Fruit fly (Drosophila melanogaster) whole organism, embryonic: ENCODE results near the gene Nup153.

Source experiments
- Aef1 ChIP-seq: fragments of 200-800 bp; sonication (Bioruptor generic); IDR thresholded peaks from 3 replicates; pipeline ENCODE4 v1.3.6; 2022; ENCODE audit warnings: missing biosample characterization, missing genetic modification characterization
- CG11695 ChIP-seq: fragments of 200-800 bp; sonication (Bioruptor generic); IDR thresholded peaks from 3 replicates; pipeline ENCODE4 v1.3.6; 2022; ENCODE audit warnings: missing biosample characterization, missing genetic modification characterization
- CG12299 ChIP-seq: fragments of 200-800 bp; sonication (Bioruptor generic); optimal IDR thresholded peaks from 2 replicates; lab custom pipeline; 2018; ENCODE audit warnings: missing biosample characterization, mild to moderate bottlenecking, missing genetic modification characterization
- CG12942 ChIP-seq: fragments of 200-800 bp; sonication (Bioruptor generic); optimal IDR thresholded peaks from 3 replicates; lab custom pipeline; 2016; ENCODE audit warnings: missing biosample characterization, missing genetic modification characterization
- CG15514 ChIP-seq: fragments of 200-800 bp; sonication (Bioruptor generic); optimal IDR thresholded peaks from 3 replicates; lab custom pipeline; 2017; ENCODE audit warnings: missing biosample characterization, missing genetic modification characterization, mild to moderate bottlenecking, moderate library complexity, missing genetic modification reagents
- CG1603 ChIP-seq: fragments of 200-800 bp; sonication (Bioruptor generic); optimal IDR thresholded peaks from 2 replicates; lab custom pipeline; 2019; ENCODE audit warnings: missing biosample characterization, mild to moderate bottlenecking, missing genetic modification characterization, moderate library complexity
- CG16815 ChIP-seq: fragments of 200-800 bp; sonication (Bioruptor generic); optimal IDR thresholded peaks from 3 replicates; lab custom pipeline; 2017; ENCODE audit warnings: missing biosample characterization, mild to moderate bottlenecking, missing genetic modification characterization
- CG18599 ChIP-seq: fragments of 200-800 bp; sonication (Bioruptor generic); optimal IDR thresholded peaks from 3 replicates; lab custom pipeline; 2017; ENCODE audit warnings: missing biosample characterization, missing genetic modification characterization, mild to moderate bottlenecking, moderate library complexity, missing genetic modification reagents
- CG6813 ChIP-seq: fragments of 200-800 bp; sonication (Bioruptor generic); optimal IDR thresholded peaks from 2 replicates; lab custom pipeline; 2017; ENCODE audit warnings: missing biosample characterization, missing genetic modification characterization, mild to moderate bottlenecking, moderate library complexity, missing genetic modification reagents
- CG8290 ChIP-seq, 3 experiments: fragments of 200-800 bp; sonication (Bioruptor generic); optimal IDR thresholded peaks; 2 replicates each; lab custom pipeline; 2016 to 2019; ENCODE audit warnings: missing biosample characterization in 3 of 3, missing genetic modification characterization in 3 of 3, mild to moderate bottlenecking in 2 of 3, moderate library complexity in 1 of 3
- CTCF ChIP-seq: fragments of 200-800 bp; sonication (Bioruptor generic); optimal IDR thresholded peaks from 2 replicates; lab custom pipeline; 2017; ENCODE audit warnings: missing biosample characterization, mild to moderate bottlenecking, missing genetic modification characterization, moderate library complexity
- D19A ChIP-seq: fragments of 200-800 bp; optimal IDR thresholded peaks from 3 replicates; lab custom pipeline; 2019; ENCODE audit warnings: missing biosample characterization, mild to moderate bottlenecking, missing genetic modification characterization, moderate library complexity
- Dip2 ChIP-seq: fragments of 200-800 bp; sonication (Bioruptor generic); IDR thresholded peaks from 2 replicates; pipeline ENCODE4 v1.3.6; 2022; ENCODE audit warnings: missing biosample characterization, missing genetic modification characterization
- Dll ChIP-seq: fragments of 200-800 bp; sonication (Bioruptor generic); IDR thresholded peaks from 4 replicates; pipeline ENCODE4 v1.3.6; 2022; ENCODE audit warnings: missing biosample characterization, missing genetic modification characterization; ENCODE audit not compliant: partially characterized antibody
- Dref ChIP-seq: fragments of 200-800 bp; sonication (Bioruptor generic); IDR thresholded peaks from 2 replicates; pipeline ENCODE4 v1.3.6; 2022; ENCODE audit warnings: missing biosample characterization, missing genetic modification characterization
- E2f2 ChIP-seq: fragments of 200-800 bp; sonication (Bioruptor generic); IDR thresholded peaks from 2 replicates; pipeline ENCODE4 v1.3.6; 2022; ENCODE audit warnings: missing biosample characterization, missing genetic modification characterization
- Ets65A ChIP-seq: fragments of 200-800 bp; sonication (Bioruptor generic); peaks from one replicate; lab custom pipeline; 2016; ENCODE audit warnings: missing biosample characterization, missing genetic modification characterization
- H2.0 ChIP-seq: fragments of 200-800 bp; sonication (Bioruptor generic); IDR thresholded peaks from 2 replicates; pipeline ENCODE4 v1.3.6; 2022; ENCODE audit warnings: missing biosample characterization, missing genetic modification characterization
- Hand ChIP-seq: fragments of 200-800 bp; sonication (Bioruptor generic); optimal IDR thresholded peaks from 2 replicates; lab custom pipeline; 2017; ENCODE audit warnings: mild to moderate bottlenecking, missing biosample characterization, missing genetic modification reagents, missing genetic modification characterization
- Hr51 ChIP-seq, 2 experiments: fragments of 200-800 bp; sonication (Bioruptor generic); optimal IDR thresholded peaks; 2 replicates in 1 of 2; 3 replicates in 1 of 2; lab custom pipeline; 2016 to 2018; ENCODE audit warnings: missing biosample characterization in 2 of 2, missing genetic modification characterization in 2 of 2, mild to moderate bottlenecking in 1 of 2, moderate library complexity in 1 of 2
- Hsf ChIP-seq: fragments of 200-800 bp; sonication (Bioruptor generic); optimal IDR thresholded peaks from 3 replicates; lab custom pipeline; 2016; ENCODE audit warnings: missing biosample characterization, missing genetic modification characterization
- MTF-1 ChIP-seq: fragments of 200-800 bp; sonication (Bioruptor generic); optimal IDR thresholded peaks from 2 replicates; lab custom pipeline; 2018; ENCODE audit warnings: missing biosample characterization, mild to moderate bottlenecking, missing genetic modification characterization, borderline replicate concordance
- Meics ChIP-seq: fragments of 200-800 bp; sonication (Bioruptor generic); optimal IDR thresholded peaks from 2 replicates; lab custom pipeline; 2017; ENCODE audit warnings: missing biosample characterization, mild to moderate bottlenecking, missing genetic modification characterization
- Nf-YB ChIP-seq: fragments of 200-800 bp; sonication (Bioruptor generic); optimal IDR thresholded peaks from 3 replicates; lab custom pipeline; 2019; ENCODE audit warnings: missing biosample characterization, mild to moderate bottlenecking, missing genetic modification characterization, moderate library complexity
- NfI ChIP-seq: fragments of 200-800 bp; sonication (Bioruptor generic); optimal IDR thresholded peaks from 3 replicates; lab custom pipeline; 2018; ENCODE audit warnings: missing biosample characterization, mild to moderate bottlenecking, missing genetic modification characterization, moderate library complexity
- Scr ChIP-seq: fragments of 200-800 bp; sonication (Bioruptor generic); IDR thresholded peaks from 2 replicates; pipeline ENCODE4 v1.3.6; 2022; ENCODE audit warnings: missing biosample characterization, missing genetic modification characterization; ENCODE audit not compliant: partially characterized antibody
- ac ChIP-seq: fragments of 200-800 bp; sonication (Bioruptor generic); optimal IDR thresholded peaks from 3 replicates; lab custom pipeline; 2017; ENCODE audit warnings: missing biosample characterization, mild to moderate bottlenecking, missing genetic modification characterization
- bab2 ChIP-seq: fragments of 200-800 bp; sonication (Bioruptor generic); optimal IDR thresholded peaks from 2 replicates; lab custom pipeline; 2016; ENCODE audit warnings: missing biosample characterization, missing genetic modification characterization
- bcd ChIP-seq: fragments of 200-800 bp; sonication (Bioruptor generic); optimal IDR thresholded peaks from 2 replicates; lab custom pipeline; 2017; ENCODE audit warnings: missing biosample characterization, mild to moderate bottlenecking, missing genetic modification characterization
- bigmax ChIP-seq: fragments of 200-800 bp; sonication (Bioruptor generic); optimal IDR thresholded peaks from 2 replicates; lab custom pipeline; 2018; ENCODE audit warnings: missing biosample characterization, mild to moderate bottlenecking, missing genetic modification characterization
- bowl ChIP-seq: fragments of 200-800 bp; sonication (Bioruptor generic); IDR thresholded peaks from 2 replicates; pipeline ENCODE4 v1.3.6; 2022; ENCODE audit warnings: missing biosample characterization, missing genetic modification characterization
- cg ChIP-seq: fragments of 200-800 bp; sonication (Bioruptor generic); optimal IDR thresholded peaks from 3 replicates; lab custom pipeline; 2019; ENCODE audit warnings: missing biosample characterization, mild to moderate bottlenecking, missing genetic modification characterization, moderate library complexity
- chm ChIP-seq: fragments of 200-800 bp; sonication (Bioruptor generic); IDR thresholded peaks from 2 replicates; pipeline ENCODE4 v1.3.6; 2022; ENCODE audit warnings: missing biosample characterization, missing genetic modification characterization
- crol ChIP-seq: fragments of 200-800 bp; sonication (Bioruptor generic); IDR thresholded peaks from 2 replicates; pipeline ENCODE4 v1.3.6; 2022; ENCODE audit warnings: missing biosample characterization, missing genetic modification characterization
- crp ChIP-seq, 2 experiments: fragments of 200-800 bp; sonication (Bioruptor generic); optimal IDR thresholded peaks; 2 replicates in 1 of 2; 3 replicates in 1 of 2; lab custom pipeline; 2017; ENCODE audit warnings: missing biosample characterization in 2 of 2, missing genetic modification characterization in 2 of 2, mild to moderate bottlenecking in 1 of 2, moderate library complexity in 1 of 2
- dmrt11E ChIP-seq: fragments of 200-800 bp; sonication (Bioruptor generic); optimal IDR thresholded peaks from 3 replicates; lab custom pipeline; 2018; ENCODE audit warnings: missing biosample characterization, mild to moderate bottlenecking, missing genetic modification characterization, moderate library complexity
- dysf ChIP-seq: fragments of 200-800 bp; sonication (Bioruptor generic); IDR thresholded peaks from 3 replicates; pipeline ENCODE4 v1.3.6; 2022; ENCODE audit warnings: missing biosample characterization, missing genetic modification characterization
- esg ChIP-seq: fragments of 200-800 bp; sonication (Bioruptor generic); conservative IDR thresholded peaks from 2 replicates; pipeline ENCODE4 v1.3.6; 2022; ENCODE audit warnings: missing biosample characterization, missing genetic modification characterization
- fd96Cb ChIP-seq: fragments of 200-800 bp; sonication (Bioruptor generic); optimal IDR thresholded peaks from 2 replicates; lab custom pipeline; 2018; ENCODE audit warnings: missing biosample characterization, mild to moderate bottlenecking, missing genetic modification characterization, moderate library complexity
- gcm ChIP-seq: fragments of 200-800 bp; sonication (Bioruptor generic); optimal IDR thresholded peaks from 2 replicates; lab custom pipeline; 2019; ENCODE audit warnings: missing biosample characterization, mild to moderate bottlenecking, missing genetic modification characterization, moderate library complexity
- gsb ChIP-seq: fragments of 200-800 bp; sonication (Bioruptor generic); IDR thresholded peaks from 2 replicates; pipeline ENCODE4 v1.3.6; 2022; ENCODE audit warnings: missing biosample characterization, missing genetic modification characterization
- her ChIP-seq: fragments of 200-800 bp; sonication (Bioruptor generic); optimal IDR thresholded peaks from 2 replicates; lab custom pipeline; 2016; ENCODE audit warnings: missing biosample characterization, missing genetic modification characterization
- insv ChIP-seq, 2 experiments: fragments of 200-800 bp; sonication (Bioruptor generic); optimal IDR thresholded peaks; 3 replicates each; lab custom pipeline; 2016 to 2018; ENCODE audit warnings: missing biosample characterization in 2 of 2, missing genetic modification characterization in 2 of 2
- phol ChIP-seq: fragments of 200-800 bp; sonication (Bioruptor generic); optimal IDR thresholded peaks from 3 replicates; lab custom pipeline; 2018; ENCODE audit warnings: missing biosample characterization, mild to moderate bottlenecking, missing genetic modification characterization, moderate library complexity
- pros ChIP-seq: fragments of 200-800 bp; sonication (Bioruptor generic); optimal IDR thresholded peaks from 3 replicates; lab custom pipeline; 2019; ENCODE audit warnings: missing biosample characterization, mild to moderate bottlenecking, missing genetic modification characterization, moderate library complexity
- sd ChIP-seq: fragments of 200-800 bp; sonication (Bioruptor generic); optimal IDR thresholded peaks from 3 replicates; lab custom pipeline; 2018; ENCODE audit warnings: missing biosample characterization, mild to moderate bottlenecking, missing genetic modification characterization, moderate library complexity
- sens ChIP-seq: fragments of 200-800 bp; sonication (Bioruptor generic); peaks from one replicate; lab custom pipeline; 2016; ENCODE audit warnings: missing biosample characterization, missing genetic modification characterization
- sens-2 ChIP-seq: fragments of 200-800 bp; sonication (Bioruptor generic); IDR thresholded peaks from 2 replicates; pipeline ENCODE4 v1.3.6; 2022; ENCODE audit warnings: missing biosample characterization, missing genetic modification characterization
- stwl ChIP-seq: fragments of 200-800 bp; sonication (Bioruptor generic); optimal IDR thresholded peaks from 3 replicates; lab custom pipeline; 2018; ENCODE audit warnings: missing biosample characterization, mild to moderate bottlenecking, missing genetic modification characterization, moderate library complexity
- zfh1 ChIP-seq: fragments of 200-800 bp; sonication (Bioruptor generic); IDR thresholded peaks from 3 replicates; pipeline ENCODE4 v1.3.6; 2022; ENCODE audit warnings: missing biosample characterization, missing genetic modification characterization

Gene Nup153

dm6 chrX:16655724-16656235 is 56.7 kb downstream of the Nup153 start (continued):
- TF ChIP-seq Ets65A (GFP tag; lab: Kevin White, UChicago) (no peak), crp (GFP tag; optimal IDR thresholded peaks at IDR 0.05; lab: Kevin White, UChicago) (no peak), chm (GFP tag; lab: Robert Waterston, UW) (peak; percentile 16; the same call in 1 of the 2 replicates), Hsf (no peak), sd (peak; percentile 59), CG12299 (tag; lab: Kevin White, UChicago) (peak; percentile 59), Dip2 (no peak), esg (no peak), bigmax (GFP tag; lab: Kevin White, UChicago) (no peak), NfI (GFP tag; lab: Kevin White, UChicago) (peak; percentile 2), insv (GFP tag; optimal IDR thresholded peaks at IDR 0.05; lab: Kevin White, UChicago) (peak; percentile 98 to 99), pros (GFP tag; lab: Kevin White, UChicago) (peak; percentile 52), CG8290 (GFP tag; optimal IDR thresholded peaks at IDR 0.05; lab: Kevin White, UChicago) (no peak), CG8290 (tag; optimal IDR thresholded peaks at IDR 0.05; lab: Kevin White, UChicago) (peak in 1 of 2 experiments; percentile 28), CG18599 (GFP tag; lab: Kevin White, UChicago) (peak; percentile 40), Dref (GFP tag; lab: Robert Waterston, UW) (no peak), CG15514 (GFP tag; lab: Kevin White, UChicago) (peak; percentile 20), Hr51 (GFP tag; optimal IDR thresholded peaks at IDR 0.05; lab: Kevin White, UChicago) (peak in 1 of 2 experiments; percentile 7), Scr (GFP tag; lab: Robert Waterston, UW) (no peak), CG6813 (GFP tag; lab: Kevin White, UChicago) (peak; percentile 24), gcm (no peak), her (GFP tag; lab: Kevin White, UChicago) (peak; percentile 29), Dll (0 out of 4 replicates have a peak, but pooled peaks have one; percentile 13), stwl (tag; lab: Kevin White, UChicago) (peak; percentile 12), crol (GFP tag; lab: Robert Waterston, UW) (no peak; the same call in 1 of the 2 replicates), Aef1 (GFP tag; lab: Robert Waterston, UW) (no peak), sens-2 (no peak), CTCF (GFP tag; lab: Kevin White, UChicago) (no peak), CG11695 (GFP tag; lab: Robert Waterston, UW) (no peak), sens (peak; percentile 87), phol (tag; lab: Kevin White, UChicago) (no peak), CG12942 (GFP tag; lab: Kevin White, UChicago) (no peak), ac (GFP tag; lab: Kevin White, UChicago) (no peak), Hand (GFP tag; lab: Kevin White, UChicago) (peak; percentile 7), MTF-1 (GFP tag; lab: Kevin White, UChicago) (peak; percentile 41), bcd (no peak), CG1603 (tag; lab: Kevin White, UChicago) (peak; percentile 5), zfh1 (GFP tag; lab: Robert Waterston, UW) (no peak), D19A (tag; lab: Kevin White, UChicago) (peak; percentile 42), bowl (GFP tag; lab: Robert Waterston, UW) (no peak), CG16815 (no peak), bab2 (peak; percentile 2), Nf-YB (GFP tag; lab: Kevin White, UChicago) (peak; percentile 70), gsb (GFP tag; lab: Robert Waterston, UW) (no peak), H2.0 (GFP tag; lab: Robert Waterston, UW) (no peak), E2f2 (no peak), cg (GFP tag; lab: Kevin White, UChicago) (peak; percentile 90), dmrt11E (tag; lab: Kevin White, UChicago) (no peak), Meics (peak; percentile 6), fd96Cb (tag; lab: Kevin White, UChicago) (no peak), dysf (GFP tag; lab: Robert Waterston, UW) (no peak)
